Fruit fly (Drosophila melanogaster) whole organism, embryonic: ENCODE data around the gene Nepl3.
A peak's percentile ranks its signal among the peaks of the same experiment; 100 is the strongest.

Experiments used
- Awh ChIP-seq: fragments of 200-800 bp; sonication (Bioruptor generic); IDR thresholded peaks from 2 replicates; pipeline ENCODE4, ENCODE4 v1.3.6; 2022; ENCODE audit warnings: missing biosample characterization, missing genetic modification characterization
- CG10147 ChIP-seq: fragments of 200-800 bp; sonication (Bioruptor generic); optimal IDR thresholded peaks from 2 replicates; lab custom pipeline; 2019; ENCODE audit warnings: missing biosample characterization, mild to moderate bottlenecking, missing genetic modification characterization, moderate library complexity
- CG10209 ChIP-seq: fragments of 200-800 bp; sonication (Bioruptor generic); optimal IDR thresholded peaks from 3 replicates; lab custom pipeline; 2017; ENCODE audit warnings: missing biosample characterization, mild to moderate bottlenecking, missing genetic modification characterization, missing genetic modification reagents
- CG10274 ChIP-seq: fragments of 200-800 bp; sonication (Bioruptor generic); optimal IDR thresholded peaks from 3 replicates; lab custom pipeline; 2017; ENCODE audit warnings: missing biosample characterization, mild to moderate bottlenecking, missing genetic modification characterization
- CG10565 ChIP-seq: fragments of 200-800 bp; sonication (Bioruptor generic); optimal IDR thresholded peaks from 3 replicates; lab custom pipeline; 2016; ENCODE audit warnings: missing biosample characterization, mild to moderate bottlenecking, missing genetic modification characterization
- CG10979 ChIP-seq: fragments of 200-800 bp; sonication (Bioruptor generic); optimal IDR thresholded peaks from 2 replicates; lab custom pipeline; 2018; ENCODE audit warnings: missing biosample characterization, mild to moderate bottlenecking, missing genetic modification characterization, moderate library complexity
- CG12155 ChIP-seq: fragments of 200-800 bp; sonication (Bioruptor generic); optimal IDR thresholded peaks from 3 replicates; lab custom pipeline; 2016; ENCODE audit warnings: missing biosample characterization, missing genetic modification characterization
- CG13424 ChIP-seq: fragments of 200-800 bp; sonication (Bioruptor generic); optimal IDR thresholded peaks from 2 replicates; lab custom pipeline; 2019; ENCODE audit warnings: missing biosample characterization, mild to moderate bottlenecking, missing genetic modification characterization, moderate library complexity
- CG1529 ChIP-seq: fragments of 200-800 bp; sonication (Bioruptor generic); optimal IDR thresholded peaks from 3 replicates; lab custom pipeline; 2018; ENCODE audit warnings: missing biosample characterization, missing genetic modification characterization
- CG17829 ChIP-seq: fragments of 200-800 bp; optimal IDR thresholded peaks from 2 replicates; lab custom pipeline; 2019; ENCODE audit warnings: missing biosample characterization, mild to moderate bottlenecking, missing genetic modification characterization, moderate library complexity
- CG17912 ChIP-seq: fragments of 200-800 bp; sonication (Bioruptor generic); optimal IDR thresholded peaks from 2 replicates; lab custom pipeline; 2018; ENCODE audit warnings: missing biosample characterization, mild to moderate bottlenecking, missing genetic modification characterization
- CG1832 ChIP-seq: fragments of 200-800 bp; sonication (Bioruptor generic); optimal IDR thresholded peaks from 2 replicates; lab custom pipeline; 2017; ENCODE audit warnings: missing biosample characterization, mild to moderate bottlenecking, missing genetic modification characterization, inconsistent platforms
- CG2678 ChIP-seq: fragments of 200-800 bp; sonication (Bioruptor generic); optimal IDR thresholded peaks from 3 replicates; lab custom pipeline; 2019; ENCODE audit warnings: missing biosample characterization, mild to moderate bottlenecking, missing genetic modification characterization, moderate library complexity
- CG2712 ChIP-seq: fragments of 200-800 bp; optimal IDR thresholded peaks from 3 replicates; lab custom pipeline; 2019; ENCODE audit warnings: missing biosample characterization, mild to moderate bottlenecking, missing genetic modification characterization, moderate library complexity
- CG3065 ChIP-seq: fragments of 200-800 bp; sonication (Bioruptor generic); optimal IDR thresholded peaks from 2 replicates; lab custom pipeline; 2016; ENCODE audit warnings: missing biosample characterization, missing genetic modification characterization
- CG31441 ChIP-seq: fragments of 200-800 bp; sonication (Bioruptor generic); IDR thresholded peaks from 2 replicates; pipeline ENCODE4 v1.3.6; 2022; ENCODE audit warnings: missing biosample characterization, missing genetic modification characterization
- CG3163 ChIP-seq: fragments of 200-800 bp; sonication (Bioruptor generic); optimal IDR thresholded peaks from 3 replicates; lab custom pipeline; 2016; ENCODE audit warnings: missing biosample characterization, missing genetic modification characterization
- CG3726 ChIP-seq: fragments of 200-800 bp; sonication (Bioruptor generic); IDR thresholded peaks from 3 replicates; pipeline ENCODE4, ENCODE4 v1.3.6; 2022; ENCODE audit warnings: missing biosample characterization, missing genetic modification characterization
- CG4282 ChIP-seq: fragments of 200-800 bp; sonication (Bioruptor generic); optimal IDR thresholded peaks from 2 replicates; lab custom pipeline; 2016; ENCODE audit warnings: missing biosample characterization, missing genetic modification characterization
- CG4617 ChIP-seq: fragments of 200-800 bp; sonication (Bioruptor generic); optimal IDR thresholded peaks from 3 replicates; lab custom pipeline; 2016; ENCODE audit warnings: missing biosample characterization, missing genetic modification characterization, borderline replicate concordance
- CG7556 ChIP-seq: fragments of 200-800 bp; sonication (Bioruptor generic); optimal IDR thresholded peaks from 2 replicates; lab custom pipeline; 2017; ENCODE audit warnings: missing biosample characterization, mild to moderate bottlenecking, missing genetic modification characterization
- CG8290 ChIP-seq, 3 experiments: fragments of 200-800 bp; sonication (Bioruptor generic); optimal IDR thresholded peaks; 2 replicates each; lab custom pipeline; 2016 to 2019; ENCODE audit warnings: missing biosample characterization in 3 of 3, missing genetic modification characterization in 3 of 3, mild to moderate bottlenecking in 2 of 3, moderate library complexity in 1 of 3
- CG8924 ChIP-seq: fragments of 200-800 bp; optimal IDR thresholded peaks from 3 replicates; lab custom pipeline; 2019; ENCODE audit warnings: missing biosample characterization, mild to moderate bottlenecking, missing genetic modification characterization, moderate library complexity
- CG9876 ChIP-seq: fragments of 200-800 bp; sonication (Bioruptor generic); optimal IDR thresholded peaks from 2 replicates; lab custom pipeline; 2016; ENCODE audit warnings: missing biosample characterization, missing genetic modification characterization
- Chrac-16 ChIP-seq: fragments of 200-800 bp; sonication (Bioruptor generic); optimal IDR thresholded peaks from 3 replicates; lab custom pipeline; 2016; ENCODE audit warnings: missing biosample characterization, missing genetic modification characterization
- D19A ChIP-seq: fragments of 200-800 bp; optimal IDR thresholded peaks from 3 replicates; lab custom pipeline; 2019; ENCODE audit warnings: missing biosample characterization, mild to moderate bottlenecking, missing genetic modification characterization, moderate library complexity
- Dip3 ChIP-seq: fragments of 200-800 bp; sonication (Bioruptor generic); optimal IDR thresholded peaks from 3 replicates; lab custom pipeline; 2016; ENCODE audit warnings: missing biosample characterization, missing genetic modification characterization
- Dp ChIP-seq: fragments of 200-800 bp; sonication (Bioruptor generic); optimal IDR thresholded peaks from 2 replicates; lab custom pipeline; 2018; ENCODE audit warnings: missing biosample characterization, mild to moderate bottlenecking, missing genetic modification characterization, moderate library complexity
- Drgx ChIP-seq: fragments of 200-800 bp; sonication (Bioruptor generic); IDR thresholded peaks from 2 replicates; pipeline ENCODE4 v1.3.6; 2022; ENCODE audit warnings: missing biosample characterization, missing genetic modification characterization
- Fer2 ChIP-seq: fragments of 200-800 bp; sonication (Bioruptor generic); optimal IDR thresholded peaks from 2 replicates; lab custom pipeline; 2018; ENCODE audit warnings: missing biosample characterization, mild to moderate bottlenecking, missing genetic modification characterization, moderate library complexity
- GATAe ChIP-seq: fragments of 200-800 bp; sonication (Bioruptor generic); conservative IDR thresholded peaks from 2 replicates; pipeline ENCODE4 v1.3.6; 2022; ENCODE audit warnings: missing biosample characterization, missing genetic modification characterization
- Meics ChIP-seq: fragments of 200-800 bp; sonication (Bioruptor generic); optimal IDR thresholded peaks from 2 replicates; lab custom pipeline; 2017; ENCODE audit warnings: missing biosample characterization, mild to moderate bottlenecking, missing genetic modification characterization
- Oli ChIP-seq: fragments of 200-800 bp; sonication (Bioruptor generic); optimal IDR thresholded peaks from 2 replicates; lab custom pipeline; 2018; ENCODE audit warnings: missing biosample characterization, mild to moderate bottlenecking, missing genetic modification characterization, moderate library complexity
- Poxn ChIP-seq: fragments of 200-800 bp; sonication (Bioruptor generic); IDR thresholded peaks from 2 replicates; pipeline ENCODE4 v1.3.6; 2022; ENCODE audit warnings: missing biosample characterization, missing genetic modification characterization
- Ravus ChIP-seq: fragments of 200-800 bp; sonication (Bioruptor generic); IDR thresholded peaks from 2 replicates; pipeline ENCODE4 v1.3.6; 2022; ENCODE audit warnings: missing biosample characterization, missing genetic modification characterization
- al ChIP-seq: fragments of 200-800 bp; sonication (Bioruptor generic); IDR thresholded peaks from 2 replicates; pipeline ENCODE4 v1.3.6; 2022; ENCODE audit warnings: missing biosample characterization, missing genetic modification characterization
- az2 ChIP-seq: fragments of 200-800 bp; sonication (Bioruptor generic); optimal IDR thresholded peaks from 3 replicates; lab custom pipeline; 2016; ENCODE audit warnings: missing biosample characterization, missing genetic modification characterization
- dan ChIP-seq: fragments of 200-800 bp; sonication (Bioruptor generic); IDR thresholded peaks from 2 replicates; pipeline ENCODE4 v1.3.6; 2022; ENCODE audit warnings: missing biosample characterization, missing genetic modification characterization
- dimm ChIP-seq: fragments of 200-800 bp; sonication (Bioruptor generic); IDR thresholded peaks from 2 replicates; pipeline ENCODE4 v1.3.6; 2022; ENCODE audit warnings: missing biosample characterization, missing genetic modification characterization
- dm ChIP-seq: fragments of 200-800 bp; sonication (Bioruptor generic); optimal IDR thresholded peaks from 3 replicates; lab custom pipeline; 2016; ENCODE audit warnings: missing biosample characterization, missing genetic modification characterization
- esg ChIP-seq: fragments of 200-800 bp; sonication (Bioruptor generic); conservative IDR thresholded peaks from 2 replicates; pipeline ENCODE4 v1.3.6; 2022; ENCODE audit warnings: missing biosample characterization, missing genetic modification characterization
- fd102C ChIP-seq: fragments of 200-800 bp; sonication (Bioruptor generic); optimal IDR thresholded peaks from 2 replicates; lab custom pipeline; 2018; ENCODE audit warnings: missing biosample characterization, mild to moderate bottlenecking, missing genetic modification characterization, moderate library complexity
- ftz-f1 ChIP-seq: fragments of 200-800 bp; sonication (Bioruptor generic); optimal IDR thresholded peaks from 2 replicates; lab custom pipeline; 2016; ENCODE audit warnings: missing biosample characterization, missing genetic modification characterization
- gt ChIP-seq: fragments of 200-800 bp; sonication (Bioruptor generic); IDR thresholded peaks from 2 replicates; pipeline ENCODE4 v1.3.6; 2022; ENCODE audit warnings: missing biosample characterization, missing genetic modification characterization
- oc ChIP-seq: fragments of 200-800 bp; sonication (Bioruptor generic); optimal IDR thresholded peaks from 2 replicates; lab custom pipeline; 2018; ENCODE audit warnings: missing biosample characterization, mild to moderate bottlenecking, missing genetic modification characterization, moderate library complexity
- pnt ChIP-seq: fragments of 200-800 bp; sonication (Bioruptor generic); optimal IDR thresholded peaks from 3 replicates; lab custom pipeline; 2016; ENCODE audit warnings: missing biosample characterization, missing genetic modification characterization
- prd ChIP-seq, 3 experiments: fragments of >200 bp in 2 of 3; fragments of 200-800 bp in 1 of 3; sonication (Bioruptor generic) in 1 of 3; optimal IDR thresholded peaks in 2 of 3; IDR thresholded peaks in 1 of 3; 2 replicates in 2 of 3; 3 replicates in 1 of 3; pipeline versions ENCODE4 v1.3.6 to Lab custom; 2017 to 2022; ENCODE audit warnings: missing biosample characterization in 1 of 3, missing genetic modification characterization in 1 of 3
- sisA ChIP-seq: fragments of 200-800 bp; sonication (Bioruptor generic); IDR thresholded peaks from 2 replicates; pipeline ENCODE4 v1.3.6; 2022; ENCODE audit warnings: missing biosample characterization, missing genetic modification characterization
- tgo ChIP-seq: fragments of 200-800 bp; sonication (Bioruptor generic); IDR thresholded peaks from 3 replicates; pipeline ENCODE4 v1.3.6; 2022; ENCODE audit warnings: missing biosample characterization, missing genetic modification characterization
- zen2 ChIP-seq: fragments of 200-800 bp; sonication (Bioruptor generic); IDR thresholded peaks from 3 replicates; pipeline ENCODE4 v1.3.6; 2022; ENCODE audit warnings: missing biosample characterization, missing genetic modification characterization; ENCODE audit not compliant: partially characterized antibody

Gene Nepl3

DNA sequence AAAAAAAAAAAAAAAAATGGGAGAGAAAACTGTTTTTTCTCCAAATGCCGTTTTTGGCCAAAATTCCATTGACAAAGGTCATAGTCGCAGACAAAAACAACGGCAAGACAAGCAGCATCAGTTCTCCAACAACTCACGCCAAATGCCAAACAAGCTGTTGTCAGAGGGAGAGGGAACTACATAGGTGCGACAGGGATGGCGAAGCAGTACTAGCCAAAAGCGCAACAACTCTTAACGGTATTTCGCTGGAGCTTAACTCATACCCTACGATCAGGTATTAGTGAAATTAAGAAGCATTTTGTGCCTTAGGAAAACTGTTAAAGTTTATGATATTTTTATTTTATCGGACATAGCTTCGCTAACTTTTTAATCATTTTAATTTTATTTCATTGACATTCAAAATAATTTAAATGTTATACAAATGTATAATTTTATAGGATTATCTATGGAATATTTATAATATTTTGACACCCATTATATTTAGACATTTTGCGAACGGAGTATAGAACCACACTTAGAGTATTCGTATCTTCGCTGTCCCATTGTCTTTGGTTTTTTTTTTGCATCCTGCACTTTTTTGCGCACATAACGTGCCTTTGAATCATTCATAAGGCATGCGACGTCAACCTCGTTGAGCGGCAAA, 22.3 kb upstream of the Nepl3 start (continued):
- TF ChIP-seq CG10147 (peak; percentile 2), Dp (GFP tag; lab: Kevin White, UChicago) (no peak), Meics (GFP tag; lab: Kevin White, UChicago) (peak; percentile 2), CG10565 (GFP tag; lab: Kevin White, UChicago) (no peak), D19A (peak; percentile 48), al (no peak), CG3065 (GFP tag; lab: Kevin White, UChicago) (no peak), dan (GFP tag; lab: Robert Waterston, UW) (no peak), CG4282 (GFP tag; lab: Kevin White, UChicago) (no peak), pnt (no peak), CG10979 (tag; lab: Kevin White, UChicago) (no peak), CG8290 (GFP tag; optimal IDR thresholded peaks at IDR 0.05; lab: Kevin White, UChicago) (no peak), CG8290 (tag; optimal IDR thresholded peaks at IDR 0.05; lab: Kevin White, UChicago) (no peak), CG7556 (GFP tag; lab: Kevin White, UChicago) (peak; percentile 28), CG10209 (GFP tag; lab: Kevin White, UChicago) (peak; percentile 4), CG9876 (no peak), Chrac-16 (GFP tag; lab: Kevin White, UChicago) (no peak), CG17912 (GFP tag; lab: Kevin White, UChicago) (no peak), Drgx (GFP tag; lab: Robert Waterston, UW) (peak; percentile 87), prd (optimal IDR thresholded peaks at IDR 0.05; lab: Kevin White, UChicago) (no peak), prd (GFP tag; IDR thresholded peaks at IDR 0.05; lab: Robert Waterston, UW) (no peak), fd102C (GFP tag; lab: Kevin White, UChicago) (no peak), sisA (GFP tag; lab: Robert Waterston, UW) (no peak), CG2678 (tag; lab: Kevin White, UChicago) (peak; percentile 53), CG12155 (GFP tag; lab: Kevin White, UChicago) (no peak), tgo (GFP tag; lab: Robert Waterston, UW) (no peak), CG1832 (peak; percentile 14), Awh (GFP tag; lab: Robert Waterston, UW) (no peak), oc (tag; lab: Kevin White, UChicago) (peak; percentile 39), CG31441 (GFP tag; lab: Robert Waterston, UW) (peak; percentile 44; the same call in 1 of the 2 replicates), zen2 (GFP tag; lab: Robert Waterston, UW) (no peak), Ravus (no peak), CG17829 (no peak), az2 (GFP tag; lab: Kevin White, UChicago) (no peak), CG4617 (GFP tag; lab: Kevin White, UChicago) (no peak), Dip3 (GFP tag; lab: Kevin White, UChicago) (no peak), CG1529 (GFP tag; lab: Kevin White, UChicago) (no peak), dimm (no peak), CG8924 (tag; lab: Kevin White, UChicago) (no peak), CG13424 (tag; lab: Kevin White, UChicago) (peak; percentile 20), dm (GFP tag; lab: Kevin White, UChicago) (no peak), esg (GFP tag; lab: Robert Waterston, UW) (no peak), Oli (peak; percentile 32), GATAe (GFP tag; lab: Robert Waterston, UW) (no peak), gt (GFP tag; lab: Robert Waterston, UW) (no peak), Fer2 (no peak), ftz-f1 (GFP tag; lab: Kevin White, UChicago) (no peak), Poxn (GFP tag; lab: Robert Waterston, UW) (no peak), CG3726 (GFP tag; lab: Robert Waterston, UW) (no peak), CG3163 (GFP tag; lab: Kevin White, UChicago) (no peak), CG10274 (GFP tag; lab: Kevin White, UChicago) (no peak), CG2712 (tag; lab: Kevin White, UChicago) (peak; percentile 14)
